Worm (Caenorhabditis elegans) whole organism, L1 larva: ENCODE measurements around the gene Y50D4B.2.
A peak's percentile ranks its signal among the peaks of the same experiment; 100 is the strongest.

Source experiments
- Y116A8C.19 ChIP-seq: sonication (generic microtip); optimal IDR thresholded peaks from 2 replicates; lab custom pipeline; 2016; ENCODE audit warnings: missing compliant biosample characterization, missing genetic modification characterization, borderline replicate concordance
- alr-1 ChIP-seq: fragments of 200-800 bp; sonication (Bioruptor generic); optimal IDR thresholded peaks from 2 replicates; lab custom pipeline; 2018; ENCODE audit warnings: borderline replicate concordance, mild to moderate bottlenecking, missing genetic modification characterization, missing compliant biosample characterization
- aly-2 ChIP-seq: fragments of 150-350 bp; optimal IDR thresholded peaks from 2 replicates; lab custom pipeline; 2014; ENCODE audit warnings: missing biosample characterization, missing genetic modification characterization
- blmp-1 ChIP-seq: fragments of 150-350 bp; optimal IDR thresholded peaks from 2 replicates; lab custom pipeline; 2014; ENCODE audit warnings: missing biosample characterization, missing genetic modification characterization
- ceh-63 ChIP-seq: fragments of 200-800 bp; sonication (Bioruptor generic); optimal IDR thresholded peaks from 2 replicates; lab custom pipeline; 2018; ENCODE audit warnings: mild to moderate bottlenecking, missing genetic modification characterization, missing compliant biosample characterization
- ceh-8 ChIP-seq: fragments of 200-800 bp; sonication (Bioruptor generic); optimal IDR thresholded peaks from 2 replicates; lab custom pipeline; 2018; ENCODE audit warnings: mild to moderate bottlenecking, missing genetic modification characterization, moderate library complexity, missing compliant biosample characterization
- ceh-88 ChIP-seq: fragments of 200-800 bp; sonication (Bioruptor generic); IDR thresholded peaks from 2 replicates; pipeline ENCODE4 v1.3.6; 2022; ENCODE audit warnings: missing genetic modification characterization, missing compliant biosample characterization
- ceh-90 ChIP-seq: sonication (generic microtip); optimal IDR thresholded peaks from 2 replicates; lab custom pipeline; 2016; ENCODE audit warnings: missing genetic modification characterization, missing compliant biosample characterization
- ces-1 ChIP-seq: fragments of 150-350 bp; optimal IDR thresholded peaks from 2 replicates; lab custom pipeline; 2014; ENCODE audit warnings: missing biosample characterization, missing genetic modification reagents, missing genetic modification characterization
- dpl-1 ChIP-seq, 3 experiments: fragments of 150-350 bp in 2 of 3; sonication (generic microtip) in 1 of 3; optimal IDR thresholded peaks; 2 replicates each; lab custom pipeline; 2014 to 2017; ENCODE audit warnings: missing biosample characterization in 3 of 3, missing genetic modification characterization in 3 of 3, missing genetic modification reagents in 3 of 3
- efl-1 ChIP-seq, 4 experiments: fragments of 150-350 bp; optimal IDR thresholded peaks in 3 of 4; peaks in 1 of 4; 1 replicate in 1 of 4; 2 replicates in 3 of 4; lab custom pipeline; 2014; ENCODE audit warnings: missing biosample characterization in 2 of 4, missing genetic modification characterization in 2 of 4, missing genetic modification reagents in 2 of 4
- elt-3 ChIP-seq, 6 experiments: fragments of 150-350 bp in 1 of 6; sonication (generic microtip); optimal IDR thresholded peaks; 2 replicates each; lab custom pipeline; 2017 to 2018; ENCODE audit warnings: missing biosample characterization in 6 of 6, missing genetic modification characterization in 6 of 6, inconsistent platforms in 1 of 6
- fos-1 ChIP-seq: fragments of 150-350 bp; optimal IDR thresholded peaks from 2 replicates; lab custom pipeline; 2014; ENCODE audit warnings: missing biosample characterization, missing genetic modification characterization
- grh-1 ChIP-seq: fragments of 200-800 bp; sonication (Bioruptor generic); IDR thresholded peaks from 2 replicates; pipeline ENCODE4 v1.3.6; 2022; ENCODE audit warnings: missing genetic modification reagents, missing genetic modification characterization, missing compliant biosample characterization
- hlh-17 ChIP-seq: fragments of 200-800 bp; sonication (Bioruptor generic); optimal IDR thresholded peaks from 2 replicates; lab custom pipeline; 2018; ENCODE audit warnings: missing genetic modification characterization, mild to moderate bottlenecking, missing compliant biosample characterization, moderate library complexity, borderline replicate concordance
- lin-14 ChIP-seq: fragments of 200-800 bp; sonication (Bioruptor generic); optimal IDR thresholded peaks from 2 replicates; lab custom pipeline; 2018; ENCODE audit warnings: mild to moderate bottlenecking, missing genetic modification characterization, moderate library complexity, missing compliant biosample characterization
- lin-15B ChIP-seq: fragments of 150-350 bp; sonication (generic microtip); optimal IDR thresholded peaks from 3 replicates; lab custom pipeline; 2014; ENCODE audit warnings: missing biosample characterization, missing genetic modification characterization
- lin-35 ChIP-seq, 2 experiments: fragments of 150-350 bp; optimal IDR thresholded peaks; 2 replicates each; lab custom pipeline; 2014; ENCODE audit warnings: missing biosample characterization in 2 of 2, missing genetic modification characterization in 2 of 2, missing genetic modification reagents in 2 of 2
- mdl-1 ChIP-seq, 2 experiments: fragments of 150-350 bp; optimal IDR thresholded peaks; 2 replicates each; lab custom pipeline; 2014 to 2017; ENCODE audit warnings: missing biosample characterization in 2 of 2, missing genetic modification characterization in 2 of 2, inconsistent platforms in 1 of 2
- mef-2 ChIP-seq: fragments of 150-350 bp; optimal IDR thresholded peaks from 2 replicates; lab custom pipeline; 2014; ENCODE audit warnings: missing biosample characterization, missing genetic modification characterization
- mep-1 ChIP-seq: fragments of 150-350 bp; optimal IDR thresholded peaks from 2 replicates; lab custom pipeline; 2014; ENCODE audit warnings: missing biosample characterization, missing genetic modification characterization
- nhr-19 ChIP-seq: fragments of 200-800 bp; sonication (Bioruptor generic); conservative IDR thresholded peaks from 2 replicates; pipeline ENCODE4 v1.3.6; 2022; ENCODE audit warnings: missing genetic modification characterization, missing compliant biosample characterization
- nhr-237 ChIP-seq: fragments of 150-350 bp; optimal IDR thresholded peaks from 2 replicates; lab custom pipeline; 2014; ENCODE audit warnings: missing biosample characterization, missing genetic modification characterization
- nhr-47 ChIP-seq: sonication (generic microtip); optimal IDR thresholded peaks from 2 replicates; lab custom pipeline; 2016; ENCODE audit warnings: mild to moderate bottlenecking, missing genetic modification characterization, moderate library complexity, missing compliant biosample characterization
- pag-3 ChIP-seq: sonication (generic microtip); optimal IDR thresholded peaks from 2 replicates; lab custom pipeline; 2017; ENCODE audit warnings: missing genetic modification characterization, mild to moderate bottlenecking, missing compliant biosample characterization, antibody characterized with exemption, borderline replicate concordance; ENCODE audit not compliant: insufficient read depth
- pax-3 ChIP-seq: fragments of 200-800 bp; sonication (Bioruptor generic); optimal IDR thresholded peaks from 2 replicates; lab custom pipeline; 2018; ENCODE audit warnings: mild to moderate bottlenecking, missing genetic modification characterization, moderate library complexity, missing compliant biosample characterization
- pqm-1 ChIP-seq: sonication (generic microtip); optimal IDR thresholded peaks from 3 replicates; lab custom pipeline; 2017; ENCODE audit warnings: missing biosample characterization, missing genetic modification characterization
- rnt-1 ChIP-seq: sonication (generic microtip); optimal IDR thresholded peaks from 2 replicates; lab custom pipeline; 2016; ENCODE audit warnings: mild to moderate bottlenecking, missing genetic modification characterization, moderate library complexity, missing compliant biosample characterization
- snpc-4 ChIP-seq: fragments of 150-350 bp; optimal IDR thresholded peaks from 2 replicates; lab custom pipeline; 2014; ENCODE audit warnings: missing biosample characterization, missing genetic modification characterization
- swsn-7 ChIP-seq: sonication (generic microtip); optimal IDR thresholded peaks from 2 replicates; lab custom pipeline; 2016; ENCODE audit warnings: missing genetic modification characterization, missing compliant biosample characterization
- tbx-2 ChIP-seq: sonication (generic microtip); optimal IDR thresholded peaks from 2 replicates; lab custom pipeline; 2016; ENCODE audit warnings: missing genetic modification characterization, missing compliant biosample characterization
- unc-130 ChIP-seq: fragments of 150-350 bp; optimal IDR thresholded peaks from 2 replicates; lab custom pipeline; 2017; ENCODE audit warnings: missing biosample characterization, missing genetic modification characterization, inconsistent platforms
- unc-30 ChIP-seq: sonication (generic microtip); optimal IDR thresholded peaks from 2 replicates; lab custom pipeline; 2017; ENCODE audit warnings: missing biosample characterization, missing genetic modification characterization
- unc-86 ChIP-seq: sonication (generic microtip); optimal IDR thresholded peaks from 2 replicates; lab custom pipeline; 2016; ENCODE audit warnings: missing genetic modification characterization, missing compliant biosample characterization

Y50D4B.2 gene

DNA sequence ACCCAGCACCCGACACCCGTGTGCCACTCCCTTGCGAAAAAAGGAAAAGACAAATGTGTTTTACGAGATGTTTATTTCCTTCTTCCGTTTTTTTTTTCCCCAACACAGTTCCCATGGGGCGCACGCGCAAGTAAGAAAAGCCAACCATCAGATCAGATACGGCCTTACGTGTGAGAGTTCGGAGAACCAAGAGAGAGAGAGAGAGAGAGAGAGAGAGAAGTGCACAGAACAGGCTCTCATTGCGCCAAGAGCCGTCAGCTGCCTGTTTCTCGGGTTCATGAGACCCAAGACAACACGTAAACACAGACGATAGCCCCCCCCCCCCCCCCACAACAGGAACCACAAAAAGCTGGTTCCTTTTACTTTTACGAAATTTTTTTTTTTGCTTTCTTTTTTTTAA is 51.5 kb downstream of the Y50D4B.2 start:
- TF ChIP-seq tbx-2 (no peak), efl-1 (optimal IDR thresholded peaks at IDR 0.05; lab: Kevin White, UChicago) (no peak), efl-1 (GFP tag; optimal IDR thresholded peaks at IDR 0.05 in 1 of 2; lab: Kevin White, UChicago) (peak in 1 of 2 experiments; percentile 52), nhr-19 (GFP tag; lab: Robert Waterston, UW) (peak; percentile 27), unc-130 (tag; lab: Kevin White, UChicago) (peak; percentile 9), rnt-1 (tag; lab: Kevin White, UChicago) (peak; percentile 77), unc-30 (tag; lab: Kevin White, UChicago) (no peak)

DNA sequence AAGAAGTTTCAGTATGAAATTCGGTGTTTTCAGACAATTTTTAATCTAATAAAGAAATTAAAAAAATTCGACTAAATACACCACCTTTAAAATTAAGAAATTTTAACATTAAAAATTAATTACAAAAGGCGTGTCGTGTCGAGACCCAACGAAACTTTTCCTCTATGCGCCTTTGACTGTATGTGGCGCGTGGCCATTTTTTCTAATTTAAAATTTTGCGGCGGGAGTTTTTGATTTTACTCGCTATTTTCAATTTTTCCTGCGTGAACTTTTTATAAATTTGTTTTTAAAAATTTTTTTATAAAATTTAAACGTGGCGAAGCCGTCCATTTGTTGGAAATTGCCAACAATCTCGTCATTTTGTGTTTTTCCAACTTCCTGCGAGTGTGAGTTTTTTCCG is 52.4 kb downstream of the Y50D4B.2 start:
- TF ChIP-seq alr-1 (tag; lab: Kevin White, UChicago) (no peak), grh-1 (no peak), ceh-88 (GFP tag; lab: Robert Waterston, UW) (no peak), fos-1 (no peak), nhr-237 (tag; lab: Kevin White, UChicago) (no peak), pax-3 (tag; lab: Kevin White, UChicago) (no peak), ceh-8 (GFP tag; lab: Kevin White, UChicago) (no peak), mep-1 (tag; lab: Kevin White, UChicago) (no peak), Y116A8C.19 (tag; lab: Kevin White, UChicago) (no peak), elt-3 (tag; optimal IDR thresholded peaks at IDR 0.05; lab: Kevin White, UChicago) (no peak), ceh-90 (tag; lab: Kevin White, UChicago) (no peak), nhr-47 (tag; lab: Kevin White, UChicago) (no peak), mdl-1 (tag; optimal IDR thresholded peaks at IDR 0.05; lab: Kevin White, UChicago) (no peak), snpc-4 (no peak), swsn-7 (tag; lab: Kevin White, UChicago) (no peak), pag-3 (no peak)

DNA sequence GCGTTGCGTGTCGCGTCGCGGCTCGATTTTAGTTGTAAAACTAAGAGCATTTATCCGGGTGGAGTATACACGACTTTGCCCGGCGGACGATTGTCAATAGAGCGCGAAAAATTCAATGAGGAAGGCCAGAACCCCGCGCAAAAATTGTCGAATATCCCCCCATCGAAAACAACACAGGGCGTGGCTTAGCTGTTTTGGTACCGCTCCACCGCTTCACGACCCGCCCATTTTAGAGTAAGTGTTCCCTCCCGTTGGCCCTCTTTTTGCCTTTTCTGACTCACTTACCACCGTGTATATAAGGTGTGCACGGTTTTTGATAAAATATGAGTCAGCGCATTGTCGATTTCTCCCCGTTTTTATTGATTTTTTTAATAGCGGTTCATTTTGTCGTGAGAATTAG is 53.0 kb downstream of the Y50D4B.2 start:
- TF ChIP-seq dpl-1 (GFP tag; optimal IDR thresholded peaks at IDR 0.05; lab: Kevin White, UChicago) (no peak), mef-2 (tag; lab: Kevin White, UChicago) (no peak), alr-1 (tag; lab: Kevin White, UChicago) (no peak), ces-1 (GFP tag; lab: Kevin White, UChicago) (no peak), lin-14 (GFP tag; lab: Kevin White, UChicago) (no peak), lin-35 (GFP tag; optimal IDR thresholded peaks at IDR 0.05; lab: Kevin White, UChicago) (no peak), lin-15B (tag; lab: Kevin White, UChicago) (no peak), blmp-1 (tag; lab: Kevin White, UChicago) (no peak), aly-2 (tag; lab: Kevin White, UChicago) (no peak), unc-86 (no peak), hlh-17 (GFP tag; lab: Kevin White, UChicago) (no peak), mdl-1 (tag; optimal IDR thresholded peaks at IDR 0.05; lab: Kevin White, UChicago) (no peak), nhr-237 (tag; lab: Kevin White, UChicago) (no peak), ceh-63 (GFP tag; lab: Kevin White, UChicago) (no peak), pqm-1 (tag; lab: Kevin White, UChicago) (no peak)
